Worm (Caenorhabditis elegans) whole organism, L2 larva: ENCODE data around the gene dhcr-24.

Experiments
- C34F6.9 ChIP-seq: fragments of 150-350 bp; optimal IDR thresholded peaks from 2 replicates; lab custom pipeline; 2014; ENCODE audit warnings: missing biosample characterization, missing genetic modification characterization
- F13H6.1 ChIP-seq: sonication (generic microtip); optimal IDR thresholded peaks from 2 replicates; lab custom pipeline; 2016; ENCODE audit warnings: missing genetic modification characterization, missing compliant biosample characterization
- R02D3.7 ChIP-seq: fragments of 150-350 bp; optimal IDR thresholded peaks from 2 replicates; lab custom pipeline; 2014; ENCODE audit warnings: missing biosample characterization, missing genetic modification characterization
- ZK546.5 ChIP-seq: sonication (generic microtip); optimal IDR thresholded peaks from 2 replicates; lab custom pipeline; 2017; ENCODE audit warnings: missing biosample characterization, missing genetic modification characterization
- alr-1 ChIP-seq: fragments of 150-350 bp; optimal IDR thresholded peaks from 2 replicates; lab custom pipeline; 2014; ENCODE audit warnings: missing biosample characterization, missing genetic modification characterization
- ama-1 ChIP-seq: fragments of 150-350 bp; optimal IDR thresholded peaks from 2 replicates; lab custom pipeline; 2018; ENCODE audit warnings: inconsistent platforms
- blmp-1 ChIP-seq: sonication (generic microtip); optimal IDR thresholded peaks from 2 replicates; lab custom pipeline; 2017; ENCODE audit warnings: missing genetic modification characterization, mild to moderate bottlenecking, missing compliant biosample characterization, antibody characterized with exemption, moderate library complexity; ENCODE audit not compliant: insufficient read depth
- crh-2 ChIP-seq: sonication (generic microtip); optimal IDR thresholded peaks from 2 replicates; lab custom pipeline; 2017; ENCODE audit warnings: missing biosample characterization, missing genetic modification characterization
- dmd-4 ChIP-seq: sonication (generic microtip); optimal IDR thresholded peaks from 2 replicates; lab custom pipeline; 2017; ENCODE audit warnings: missing biosample characterization, missing genetic modification characterization
- elt-1 ChIP-seq: fragments of 150-350 bp; optimal IDR thresholded peaks from 2 replicates; lab custom pipeline; 2014; ENCODE audit warnings: missing biosample characterization, missing genetic modification characterization
- fos-1 ChIP-seq: fragments of 150-350 bp; optimal IDR thresholded peaks from 2 replicates; lab custom pipeline; 2014; ENCODE audit warnings: missing biosample characterization, missing genetic modification characterization
- gmeb-1 ChIP-seq: fragments of 150-350 bp; optimal IDR thresholded peaks from 2 replicates; lab custom pipeline; 2014; ENCODE audit warnings: missing biosample characterization, missing genetic modification characterization
- lin-11 ChIP-seq: fragments of 150-350 bp; sonication (generic microtip); optimal IDR thresholded peaks from 2 replicates; lab custom pipeline; 2014; ENCODE audit warnings: missing biosample characterization, missing genetic modification characterization, inconsistent platforms, mixed read lengths
- lin-13 ChIP-seq: fragments of 150-350 bp; optimal IDR thresholded peaks from 2 replicates; lab custom pipeline; 2014; ENCODE audit warnings: missing biosample characterization, missing genetic modification reagents, missing genetic modification characterization
- lsy-2 ChIP-seq, 2 experiments: fragments of 150-350 bp in 1 of 2; sonication (generic microtip) in 1 of 2; optimal IDR thresholded peaks; 2 replicates each; lab custom pipeline; 2014 to 2017; ENCODE audit warnings: missing biosample characterization in 2 of 2, missing genetic modification characterization in 2 of 2
- mdl-1 ChIP-seq, 2 experiments: fragments of 150-350 bp in 1 of 2; sonication (generic microtip) in 1 of 2; optimal IDR thresholded peaks; 2 replicates each; lab custom pipeline; 2017; ENCODE audit warnings: missing biosample characterization in 2 of 2, missing genetic modification characterization in 2 of 2
- nhr-10 ChIP-seq: sonication (generic microtip); optimal IDR thresholded peaks from 2 replicates; lab custom pipeline; 2017; ENCODE audit warnings: missing biosample characterization, missing genetic modification characterization
- nhr-129 ChIP-seq: fragments of 150-350 bp; optimal IDR thresholded peaks from 2 replicates; lab custom pipeline; 2014; ENCODE audit warnings: missing biosample characterization, missing genetic modification characterization
- nhr-21 ChIP-seq: fragments of 150-350 bp; optimal IDR thresholded peaks from 2 replicates; lab custom pipeline; 2014; ENCODE audit warnings: missing biosample characterization, missing genetic modification characterization
- nhr-23 ChIP-seq: fragments of 150-350 bp; optimal IDR thresholded peaks from 2 replicates; lab custom pipeline; 2014; ENCODE audit warnings: missing biosample characterization, missing genetic modification reagents, missing genetic modification characterization
- nhr-25 ChIP-seq: fragments of 150-350 bp; sonication (generic microtip); optimal IDR thresholded peaks from 3 replicates; lab custom pipeline; 2014; ENCODE audit warnings: missing biosample characterization, missing genetic modification characterization
- nhr-6 ChIP-seq: fragments of 150-350 bp; optimal IDR thresholded peaks from 2 replicates; lab custom pipeline; 2014; ENCODE audit warnings: missing biosample characterization, missing genetic modification characterization
- nhr-77 ChIP-seq: fragments of 150-350 bp; optimal IDR thresholded peaks from 2 replicates; lab custom pipeline; 2014; ENCODE audit warnings: missing biosample characterization, missing genetic modification characterization
- sem-4 ChIP-seq: fragments of 150-350 bp; optimal IDR thresholded peaks from 2 replicates; lab custom pipeline; 2014; ENCODE audit warnings: missing biosample characterization, missing genetic modification reagents, missing genetic modification characterization
- skn-1 ChIP-seq: sonication (generic microtip); optimal IDR thresholded peaks from 2 replicates; lab custom pipeline; 2017; ENCODE audit warnings: missing biosample characterization, missing genetic modification characterization
- sma-3 ChIP-seq: sonication (generic microtip); optimal IDR thresholded peaks from 2 replicates; lab custom pipeline; 2016; ENCODE audit warnings: missing genetic modification reagents, missing genetic modification characterization, missing compliant biosample characterization
- sma-9 ChIP-seq, 2 experiments: fragments of 150-350 bp in 1 of 2; sonication (generic microtip) in 1 of 2; optimal IDR thresholded peaks; 2 replicates each; lab custom pipeline; 2014 to 2016; ENCODE audit warnings: missing genetic modification characterization in 2 of 2, mild to moderate bottlenecking in 1 of 2, missing biosample characterization in 1 of 2, missing compliant biosample characterization in 1 of 2, missing genetic modification reagents in 1 of 2, moderate library complexity in 1 of 2
- snpc-4 ChIP-seq: fragments of 150-350 bp; optimal IDR thresholded peaks from 2 replicates; lab custom pipeline; 2014; ENCODE audit warnings: missing biosample characterization, missing genetic modification characterization
- unc-55 ChIP-seq: fragments of 150-350 bp; sonication (generic microtip); optimal IDR thresholded peaks from 3 replicates; lab custom pipeline; 2014; ENCODE audit warnings: missing biosample characterization, missing genetic modification reagents, missing genetic modification characterization
- unc-62 ChIP-seq: fragments of 150-350 bp; optimal IDR thresholded peaks from 2 replicates; lab custom pipeline; 2014; ENCODE audit warnings: missing biosample characterization, missing genetic modification reagents, missing genetic modification characterization
- zag-1 ChIP-seq: fragments of 150-350 bp; optimal IDR thresholded peaks from 2 replicates; lab custom pipeline; 2014; ENCODE audit warnings: missing biosample characterization, missing genetic modification characterization

The dhcr-24 gene

ce11 chrX:2552210-2552674 is 11.7 kb downstream of the dhcr-24 start, which contains the start of gene aat-3:
TSS of gene aat-3 (plus strand) at chrX:2552260.
- TF ChIP-seq F13H6.1 (tag; lab: Kevin White, UChicago) (peak; percentile 8), nhr-129 (tag; lab: Kevin White, UChicago) (peak; percentile 15), nhr-25 (tag; lab: Kevin White, UChicago) (peak; percentile 28), snpc-4 (tag; lab: Kevin White, UChicago) (no peak)
- TF ChIP-seq, all 48 proteins: peak for 3

DNA sequence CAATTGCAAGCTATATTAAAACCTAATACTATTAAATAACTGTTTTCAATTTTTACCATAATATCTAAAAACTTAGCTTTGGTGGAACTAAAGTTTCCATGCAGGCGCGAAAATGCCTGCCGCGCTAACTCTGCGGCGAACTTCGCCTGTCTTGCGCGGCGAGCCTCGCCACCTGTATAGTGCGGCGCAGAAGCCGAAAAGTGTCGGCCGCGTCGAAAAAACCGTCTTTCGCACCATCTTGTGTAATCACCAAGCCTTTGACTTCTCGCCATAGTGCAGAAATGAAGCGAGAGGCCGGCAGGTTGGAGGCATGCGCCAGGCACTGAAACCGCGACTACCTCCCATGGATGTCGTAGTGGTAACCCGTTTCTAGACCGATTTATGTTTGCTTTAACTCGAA is 12.5 kb downstream of the dhcr-24 start:
- TF ChIP-seq unc-62 (GFP tag; lab: Kevin White, UChicago): no peak
- peak; percentile 64 for TF ChIP-seq snpc-4 (tag; lab: Kevin White, UChicago)
- no peak for TF ChIP-seq nhr-6
- no peak for TF ChIP-seq sma-9 (GFP tag; optimal IDR thresholded peaks at IDR 0.05; lab: Kevin White, UChicago)
- TF ChIP-seq sma-9 (tag; optimal IDR thresholded peaks at IDR 0.05; lab: Kevin White, UChicago): no peak

- TF ChIP-seq lin-13: no peak
- no peak for TF ChIP-seq skn-1
- no peak for TF ChIP-seq mdl-1 (tag; optimal IDR thresholded peaks at IDR 0.05; lab: Kevin White, UChicago)
- TF ChIP-seq elt-1 (tag; lab: Kevin White, UChicago): no peak
- TF ChIP-seq lsy-2 (tag; optimal IDR thresholded peaks at IDR 0.05; lab: Kevin White, UChicago): peak in 1 of 2 experiments; percentile 25
- TF ChIP-seq lin-11 (tag; lab: Kevin White, UChicago): no peak
- TF ChIP-seq C34F6.9 (tag; lab: Kevin White, UChicago): peak; percentile 35
- no peak for TF ChIP-seq nhr-10 (tag; lab: Kevin White, UChicago)
- no peak for TF ChIP-seq nhr-23 (tag; lab: Kevin White, UChicago)
- no peak for TF ChIP-seq nhr-129 (tag; lab: Kevin White, UChicago)
- TF ChIP-seq sma-3 (GFP tag; lab: Kevin White, UChicago): no peak
- peak; percentile 48 for TF ChIP-seq unc-55
- no peak for TF ChIP-seq alr-1 (tag; lab: Kevin White, UChicago)
Measured at ce11 chrX:2550665-2551064, 13.3 kb downstream of the dhcr-24 start.

- TF ChIP-seq gmeb-1 (peak; percentile 49), crh-2 (tag; lab: Kevin White, UChicago) (peak; percentile 58), mdl-1 (tag; optimal IDR thresholded peaks at IDR 0.05; lab: Kevin White, UChicago) (peak in 1 of 2 experiments; percentile 54), C34F6.9 (tag; lab: Kevin White, UChicago) (peak; percentile 53), zag-1 (tag; lab: Kevin White, UChicago) (peak; percentile 18), sem-4 (tag; lab: Kevin White, UChicago) (peak; percentile 13), unc-55 (peak; percentile 55), snpc-4 (tag; lab: Kevin White, UChicago) (peak; percentile 3), nhr-77 (tag; lab: Kevin White, UChicago) (no peak), F13H6.1 (tag; lab: Kevin White, UChicago) (peak; percentile 74), sma-3 (GFP tag; lab: Kevin White, UChicago) (peak; percentile 37), R02D3.7 (tag; lab: Kevin White, UChicago) (no peak), lsy-2 (tag; optimal IDR thresholded peaks at IDR 0.05; lab: Kevin White, UChicago) (peak; percentile 35 to 67), fos-1 (tag; lab: Kevin White, UChicago) (peak; percentile 64), ama-1 (no peak), lin-11 (tag; lab: Kevin White, UChicago) (peak; percentile 30), sma-9 (GFP tag; optimal IDR thresholded peaks at IDR 0.05; lab: Kevin White, UChicago) (peak; percentile 66), sma-9 (tag; optimal IDR thresholded peaks at IDR 0.05; lab: Kevin White, UChicago) (no peak), lin-13 (peak; percentile 61), dmd-4 (tag; lab: Kevin White, UChicago) (no peak), nhr-129 (tag; lab: Kevin White, UChicago) (peak; percentile 70), blmp-1 (tag; lab: Kevin White, UChicago) (no peak), nhr-25 (tag; lab: Kevin White, UChicago) (peak; percentile 4), nhr-21 (peak; percentile 66)
Measured at ce11 chrX:2549322-2549721, 14.6 kb downstream of the dhcr-24 start.

DNA sequence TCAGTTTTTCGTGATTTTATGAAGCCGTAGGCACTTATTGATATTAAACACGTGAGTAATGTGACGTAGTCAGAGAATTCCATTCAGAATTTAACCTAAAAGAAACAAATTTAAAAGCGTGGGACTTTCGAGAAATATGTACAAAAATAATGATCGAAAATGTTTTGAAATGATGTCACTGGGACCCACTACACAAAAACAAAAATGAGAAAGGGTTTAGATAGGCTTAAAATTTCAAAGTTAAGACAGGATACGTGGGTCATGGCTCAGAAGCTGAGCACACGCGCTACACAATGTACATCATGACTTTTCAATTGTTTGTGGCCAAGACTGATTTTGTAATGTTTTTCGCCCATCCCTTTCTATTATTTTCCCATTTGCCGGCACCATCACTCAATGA is 15.1 kb downstream of the dhcr-24 start, which contains the start of gene smvt-1:
Gene smvt-1, minus strand, starts transcription at position 101 of the 400 bp plus-strand sequence.
- TF ChIP-seq zag-1 (tag; lab: Kevin White, UChicago): no peak
- peak; percentile 11 for TF ChIP-seq unc-55
- TF ChIP-seq nhr-21: no peak
- no peak for TF ChIP-seq lin-11 (tag; lab: Kevin White, UChicago)
- no peak for TF ChIP-seq nhr-23 (tag; lab: Kevin White, UChicago)
- no peak for TF ChIP-seq ZK546.5
- TF ChIP-seq mdl-1 (tag; optimal IDR thresholded peaks at IDR 0.05; lab: Kevin White, UChicago): no peak
